Worm (Caenorhabditis elegans): Measurements from ENCODE around the gene K03A1.4.

DNA sequence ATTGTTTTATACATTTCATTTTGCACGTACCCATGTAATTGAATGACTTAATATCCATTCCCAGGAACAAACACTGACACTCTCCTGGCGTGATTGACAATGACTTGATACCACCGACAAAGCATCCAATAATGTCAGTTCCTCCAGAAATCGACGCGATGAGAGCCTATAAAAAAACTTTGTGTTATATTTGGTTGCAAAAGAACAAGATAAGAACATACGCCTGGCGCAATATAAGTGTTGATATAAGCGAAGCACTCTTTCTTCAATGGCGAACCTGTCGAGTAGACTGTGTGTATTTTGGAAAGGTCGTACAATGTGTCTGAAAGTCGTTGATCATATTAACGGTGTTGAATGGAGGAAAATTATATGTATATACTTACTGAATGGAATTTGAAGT lies 4.6 kb upstream of the K03A1.4 start:
- no peak for TF ChIP-seq him-1 (tag; optimal IDR thresholded peaks at IDR 0.05)
- TF ChIP-seq W03F9.2 (tag; optimal IDR thresholded peaks at IDR 0.05), result no peak
